Worm (Caenorhabditis elegans) whole organism, L2 larva: ENCODE results near the gene srg-13.

Experiments
- C34F6.9 ChIP-seq: fragments of 150-350 bp; optimal IDR thresholded peaks from 2 replicates; lab custom pipeline; 2014; ENCODE audit warnings: missing biosample characterization, missing genetic modification characterization
- F13H6.1 ChIP-seq: sonication (generic microtip); optimal IDR thresholded peaks from 2 replicates; lab custom pipeline; 2016; ENCODE audit warnings: missing genetic modification characterization, missing compliant biosample characterization
- R02D3.7 ChIP-seq: fragments of 150-350 bp; optimal IDR thresholded peaks from 2 replicates; lab custom pipeline; 2014; ENCODE audit warnings: missing biosample characterization, missing genetic modification characterization
- Y55F3AM.14 ChIP-seq: fragments of 200-800 bp; sonication (Bioruptor generic); optimal IDR thresholded peaks from 2 replicates; lab custom pipeline; 2018; ENCODE audit warnings: mild to moderate bottlenecking, missing genetic modification characterization, missing compliant biosample characterization
- ZK546.5 ChIP-seq: sonication (generic microtip); optimal IDR thresholded peaks from 2 replicates; lab custom pipeline; 2017; ENCODE audit warnings: missing biosample characterization, missing genetic modification characterization
- alr-1 ChIP-seq: fragments of 150-350 bp; optimal IDR thresholded peaks from 2 replicates; lab custom pipeline; 2014; ENCODE audit warnings: missing biosample characterization, missing genetic modification characterization
- ama-1 ChIP-seq: fragments of 150-350 bp; optimal IDR thresholded peaks from 2 replicates; lab custom pipeline; 2018; ENCODE audit warnings: inconsistent platforms
- blmp-1 ChIP-seq: sonication (generic microtip); optimal IDR thresholded peaks from 2 replicates; lab custom pipeline; 2017; ENCODE audit warnings: missing genetic modification characterization, mild to moderate bottlenecking, missing compliant biosample characterization, antibody characterized with exemption, moderate library complexity; ENCODE audit not compliant: insufficient read depth
- ceh-16 ChIP-seq: fragments of 150-350 bp; optimal IDR thresholded peaks from 2 replicates; lab custom pipeline; 2014; ENCODE audit warnings: missing biosample characterization, missing genetic modification characterization
- ceh-82 ChIP-seq: fragments of 150-350 bp; optimal IDR thresholded peaks from 2 replicates; lab custom pipeline; 2014; ENCODE audit warnings: missing biosample characterization, missing genetic modification characterization
- crh-2 ChIP-seq: sonication (generic microtip); optimal IDR thresholded peaks from 2 replicates; lab custom pipeline; 2017; ENCODE audit warnings: missing biosample characterization, missing genetic modification characterization
- dmd-4 ChIP-seq: sonication (generic microtip); optimal IDR thresholded peaks from 2 replicates; lab custom pipeline; 2017; ENCODE audit warnings: missing biosample characterization, missing genetic modification characterization
- egl-27 ChIP-seq: sonication (generic microtip); optimal IDR thresholded peaks from 3 replicates; lab custom pipeline; 2017; ENCODE audit warnings: missing biosample characterization, missing genetic modification reagents, missing genetic modification characterization
- elt-1 ChIP-seq: fragments of 150-350 bp; optimal IDR thresholded peaks from 2 replicates; lab custom pipeline; 2014; ENCODE audit warnings: missing biosample characterization, missing genetic modification characterization
- elt-3 ChIP-seq: sonication (generic microtip); optimal IDR thresholded peaks from 2 replicates; lab custom pipeline; 2017; ENCODE audit warnings: missing biosample characterization, missing genetic modification characterization
- fos-1 ChIP-seq: fragments of 150-350 bp; optimal IDR thresholded peaks from 2 replicates; lab custom pipeline; 2014; ENCODE audit warnings: missing biosample characterization, missing genetic modification characterization
- gmeb-1 ChIP-seq: fragments of 150-350 bp; optimal IDR thresholded peaks from 2 replicates; lab custom pipeline; 2014; ENCODE audit warnings: missing biosample characterization, missing genetic modification characterization
- lin-11 ChIP-seq: fragments of 150-350 bp; sonication (generic microtip); optimal IDR thresholded peaks from 2 replicates; lab custom pipeline; 2014; ENCODE audit warnings: missing biosample characterization, missing genetic modification characterization, inconsistent platforms, mixed read lengths
- lin-13 ChIP-seq: fragments of 150-350 bp; optimal IDR thresholded peaks from 2 replicates; lab custom pipeline; 2014; ENCODE audit warnings: missing biosample characterization, missing genetic modification reagents, missing genetic modification characterization
- lin-39 ChIP-seq: fragments of 150-350 bp; optimal IDR thresholded peaks from 2 replicates; lab custom pipeline; 2014; ENCODE audit warnings: missing biosample characterization, missing genetic modification reagents, missing genetic modification characterization
- lsy-2 ChIP-seq, 2 experiments: fragments of 150-350 bp in 1 of 2; sonication (generic microtip) in 1 of 2; optimal IDR thresholded peaks; 2 replicates each; lab custom pipeline; 2014 to 2017; ENCODE audit warnings: missing biosample characterization in 2 of 2, missing genetic modification characterization in 2 of 2
- mab-5 ChIP-seq: fragments of 150-350 bp; optimal IDR thresholded peaks from 2 replicates; lab custom pipeline; 2014; ENCODE audit warnings: missing biosample characterization, missing genetic modification characterization
- mbf-1 ChIP-seq: sonication (generic microtip); optimal IDR thresholded peaks from 2 replicates; lab custom pipeline; 2017; ENCODE audit warnings: missing biosample characterization, missing genetic modification characterization
- mdl-1 ChIP-seq, 2 experiments: fragments of 150-350 bp in 1 of 2; sonication (generic microtip) in 1 of 2; optimal IDR thresholded peaks; 2 replicates each; lab custom pipeline; 2017; ENCODE audit warnings: missing biosample characterization in 2 of 2, missing genetic modification characterization in 2 of 2
- nhr-10 ChIP-seq: sonication (generic microtip); optimal IDR thresholded peaks from 2 replicates; lab custom pipeline; 2017; ENCODE audit warnings: missing biosample characterization, missing genetic modification characterization
- nhr-11 ChIP-seq: fragments of 150-350 bp; optimal IDR thresholded peaks from 2 replicates; lab custom pipeline; 2014; ENCODE audit warnings: missing biosample characterization, missing genetic modification characterization
- nhr-12 ChIP-seq: fragments of 150-350 bp; optimal IDR thresholded peaks from 2 replicates; lab custom pipeline; 2014; ENCODE audit warnings: missing biosample characterization, missing genetic modification characterization
- nhr-129 ChIP-seq: fragments of 150-350 bp; optimal IDR thresholded peaks from 2 replicates; lab custom pipeline; 2014; ENCODE audit warnings: missing biosample characterization, missing genetic modification characterization
- nhr-21 ChIP-seq: fragments of 150-350 bp; optimal IDR thresholded peaks from 2 replicates; lab custom pipeline; 2014; ENCODE audit warnings: missing biosample characterization, missing genetic modification characterization
- nhr-23 ChIP-seq: fragments of 150-350 bp; optimal IDR thresholded peaks from 2 replicates; lab custom pipeline; 2014; ENCODE audit warnings: missing biosample characterization, missing genetic modification reagents, missing genetic modification characterization
- nhr-25 ChIP-seq: fragments of 150-350 bp; sonication (generic microtip); optimal IDR thresholded peaks from 3 replicates; lab custom pipeline; 2014; ENCODE audit warnings: missing biosample characterization, missing genetic modification characterization
- nhr-77 ChIP-seq: fragments of 150-350 bp; optimal IDR thresholded peaks from 2 replicates; lab custom pipeline; 2014; ENCODE audit warnings: missing biosample characterization, missing genetic modification characterization
- peb-1 ChIP-seq: fragments of 150-350 bp; optimal IDR thresholded peaks from 2 replicates; lab custom pipeline; 2014; ENCODE audit warnings: missing biosample characterization, missing genetic modification characterization
- sem-4 ChIP-seq: fragments of 150-350 bp; optimal IDR thresholded peaks from 2 replicates; lab custom pipeline; 2014; ENCODE audit warnings: missing biosample characterization, missing genetic modification reagents, missing genetic modification characterization
- skn-1 ChIP-seq: sonication (generic microtip); optimal IDR thresholded peaks from 2 replicates; lab custom pipeline; 2017; ENCODE audit warnings: missing biosample characterization, missing genetic modification characterization
- sma-3 ChIP-seq: sonication (generic microtip); optimal IDR thresholded peaks from 2 replicates; lab custom pipeline; 2016; ENCODE audit warnings: missing genetic modification reagents, missing genetic modification characterization, missing compliant biosample characterization
- sma-9 ChIP-seq, 2 experiments: fragments of 150-350 bp in 1 of 2; sonication (generic microtip) in 1 of 2; optimal IDR thresholded peaks; 2 replicates each; lab custom pipeline; 2014 to 2016; ENCODE audit warnings: missing genetic modification characterization in 2 of 2, mild to moderate bottlenecking in 1 of 2, missing biosample characterization in 1 of 2, missing compliant biosample characterization in 1 of 2, missing genetic modification reagents in 1 of 2, moderate library complexity in 1 of 2
- snpc-4 ChIP-seq: fragments of 150-350 bp; optimal IDR thresholded peaks from 2 replicates; lab custom pipeline; 2014; ENCODE audit warnings: missing biosample characterization, missing genetic modification characterization
- unc-39 ChIP-seq: fragments of 150-350 bp; optimal IDR thresholded peaks from 2 replicates; lab custom pipeline; 2014; ENCODE audit warnings: missing biosample characterization, missing genetic modification characterization
- unc-55 ChIP-seq: fragments of 150-350 bp; sonication (generic microtip); optimal IDR thresholded peaks from 3 replicates; lab custom pipeline; 2014; ENCODE audit warnings: missing biosample characterization, missing genetic modification reagents, missing genetic modification characterization
- ztf-1 ChIP-seq: fragments of 200-800 bp; sonication (Bioruptor generic); conservative IDR thresholded peaks from 2 replicates; pipeline ENCODE4 v1.3.6; 2022; ENCODE audit warnings: missing genetic modification characterization, missing compliant biosample characterization
- ztf-11 ChIP-seq: sonication (generic microtip); optimal IDR thresholded peaks from 2 replicates; lab custom pipeline; 2017; ENCODE audit warnings: missing biosample characterization, missing genetic modification characterization
- ztf-4 ChIP-seq: fragments of 150-350 bp; optimal IDR thresholded peaks from 2 replicates; lab custom pipeline; 2014; ENCODE audit warnings: missing biosample characterization, missing genetic modification characterization

srg-13 gene

DNA sequence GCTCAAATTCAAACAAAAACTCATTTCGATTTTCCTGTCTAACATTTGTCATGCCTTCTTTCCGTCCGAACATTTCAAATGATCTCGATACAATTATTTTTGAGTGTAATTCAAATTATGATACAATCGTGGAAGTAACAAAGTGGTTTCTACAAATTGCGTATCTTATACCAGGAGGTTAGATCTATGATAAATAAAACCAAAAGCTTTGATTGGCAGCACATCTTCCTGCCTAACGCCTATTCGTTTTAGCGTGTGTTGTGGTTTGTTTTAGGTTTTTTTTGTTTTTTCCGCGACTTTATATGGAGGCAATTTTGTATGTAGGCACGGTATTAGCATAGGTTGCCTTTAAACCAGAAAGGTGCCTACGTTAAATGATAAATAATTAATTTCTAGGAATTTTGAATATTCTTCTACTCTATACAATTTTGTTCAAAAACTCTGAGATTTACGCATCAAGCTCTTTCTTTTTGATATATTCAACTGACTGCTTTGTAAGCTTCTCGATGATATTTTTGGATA lies 8.0 kb downstream of the srg-13 start, which contains the start of gene srg-11:
TSS of gene srg-11 (plus strand) at position 51 of the 522 bp plus-strand sequence.
- TF ChIP-seq nhr-10 (tag; lab: Kevin White, UChicago) (no peak), gmeb-1 (tag; lab: Kevin White, UChicago) (no peak), nhr-21 (tag; lab: Kevin White, UChicago) (no peak), nhr-11 (tag; lab: Kevin White, UChicago) (no peak), blmp-1 (tag; lab: Kevin White, UChicago) (no peak)

DNA sequence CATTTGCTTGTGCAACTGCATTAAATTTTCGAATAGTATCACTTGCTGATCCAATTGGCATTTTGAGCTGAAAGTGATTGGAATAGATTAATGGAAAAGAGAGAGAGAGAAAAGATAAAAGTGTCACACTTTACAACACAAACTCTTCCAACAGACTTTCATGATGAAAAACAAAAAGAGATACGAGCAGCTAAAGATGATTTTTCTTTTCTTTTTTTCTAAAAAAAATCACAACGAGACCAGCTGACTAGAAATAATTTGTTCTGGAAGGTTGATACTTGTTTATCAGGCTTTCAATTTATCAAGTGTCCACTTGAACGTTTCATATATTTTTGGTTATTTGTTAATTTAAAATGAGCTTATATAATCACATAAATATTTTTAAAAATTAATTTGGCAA lies 15.1 kb downstream of the srg-13 start:
- TF ChIP-seq nhr-25 (no peak), egl-27 (tag; lab: Kevin White, UChicago) (no peak), C34F6.9 (peak; percentile 46), lsy-2 (tag; optimal IDR thresholded peaks at IDR 0.05; lab: Kevin White, UChicago) (peak in 1 of 2 experiments; percentile 56), dmd-4 (no peak), F13H6.1 (peak; percentile 39), nhr-129 (peak; percentile 51), nhr-23 (no peak), blmp-1 (tag; lab: Kevin White, UChicago) (no peak)

DNA sequence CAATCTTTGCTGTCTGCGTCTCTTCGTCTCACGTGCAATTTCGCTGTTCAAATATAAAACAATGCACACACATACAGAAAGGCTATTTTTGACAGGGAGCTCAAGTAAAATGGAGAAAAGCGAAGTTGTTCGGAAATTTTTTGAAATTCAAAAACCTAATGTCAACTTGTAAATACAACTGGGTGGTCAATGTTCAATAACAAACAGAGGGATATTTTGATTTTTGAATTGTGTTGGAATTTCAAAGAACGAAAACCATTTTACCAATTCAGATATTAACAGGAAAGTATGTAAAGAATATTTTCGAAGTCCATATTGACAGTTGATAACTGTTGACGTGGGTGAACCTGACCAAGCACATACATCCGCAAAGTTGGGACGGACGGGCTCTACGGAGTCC lies 16.3 kb downstream of the srg-13 start, which contains the start of gene tag-243:
TSS of gene tag-243 (minus strand) at position 101 of the 400 bp plus-strand sequence.
- no peak for TF ChIP-seq peb-1 (tag; lab: Kevin White, UChicago)
- TF ChIP-seq blmp-1 (tag; lab: Kevin White, UChicago) = no peak
- TF ChIP-seq sem-4 (tag; lab: Kevin White, UChicago) = no peak
- TF ChIP-seq nhr-11 (tag; lab: Kevin White, UChicago) = no peak
- TF ChIP-seq unc-55 = no peak
- TF ChIP-seq nhr-25 = no peak
- no peak for TF ChIP-seq crh-2 (tag; lab: Kevin White, UChicago)
- no peak for TF ChIP-seq nhr-129
- no peak for TF ChIP-seq Y55F3AM.14
- TF ChIP-seq lin-13 = no peak

DNA sequence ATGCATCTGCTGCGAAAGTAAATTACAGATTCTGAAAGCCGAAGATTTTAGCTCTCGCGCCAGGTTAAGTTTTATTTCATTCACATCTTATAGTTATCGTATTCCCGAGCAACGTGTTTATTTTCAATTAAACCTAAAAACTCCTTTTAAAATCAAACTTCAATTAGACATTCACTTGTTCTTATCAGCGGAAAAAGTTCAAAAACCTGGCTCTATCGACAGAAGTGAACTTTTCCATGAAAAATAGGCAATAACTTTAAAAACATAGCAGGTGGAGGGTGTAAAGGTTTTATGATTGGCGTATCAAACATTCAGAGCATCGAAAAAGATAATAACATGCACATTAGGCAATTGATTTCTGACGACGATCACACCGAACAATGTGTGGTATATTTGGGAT lies 16.9 kb downstream of the srg-13 start, which contains the start of gene ppat-1:
TSS of gene ppat-1 (plus strand) at position 316 of the 400 bp plus-strand sequence.
- TF ChIP-seq fos-1 (tag; lab: Kevin White, UChicago) (peak; percentile 10), snpc-4 (no peak)

DNA sequence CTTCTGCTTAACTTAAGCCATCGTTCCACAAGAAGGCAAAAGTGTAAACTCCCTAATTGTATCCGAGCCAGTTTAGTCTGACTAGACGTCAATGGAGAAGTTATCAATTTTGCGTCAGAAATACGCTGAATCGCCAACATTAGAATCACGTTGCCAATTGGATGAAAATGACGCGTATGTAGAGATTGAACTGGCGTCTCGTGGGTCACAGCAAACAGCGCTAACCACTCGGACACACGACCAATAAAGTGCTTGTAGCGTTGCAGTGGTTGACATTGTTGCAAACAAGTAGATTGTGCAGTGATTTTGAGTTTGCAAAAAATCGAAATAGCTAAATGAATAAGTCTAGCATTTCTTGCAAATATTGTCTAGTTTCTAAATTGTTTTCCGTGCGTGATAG lies 17.5 kb downstream of the srg-13 start:
- TF ChIP-seq mdl-1 (tag; optimal IDR thresholded peaks at IDR 0.05; lab: Kevin White, UChicago) (peak in 1 of 2 experiments; percentile 70), lin-11 (peak; percentile 48), ztf-11 (no peak), ceh-82 (tag; lab: Kevin White, UChicago) (no peak), skn-1 (no peak), crh-2 (tag; lab: Kevin White, UChicago) (peak; percentile 90), sem-4 (tag; lab: Kevin White, UChicago) (peak; percentile 50), nhr-77 (tag; lab: Kevin White, UChicago) (no peak), dmd-4 (no peak), lin-39 (tag; lab: Kevin White, UChicago) (no peak), blmp-1 (tag; lab: Kevin White, UChicago) (no peak), elt-1 (tag; lab: Kevin White, UChicago) (no peak), ztf-1 (no peak), ceh-16 (no peak), ama-1 (no peak), elt-3 (no peak), nhr-21 (tag; lab: Kevin White, UChicago) (peak; percentile 76), gmeb-1 (tag; lab: Kevin White, UChicago) (peak; percentile 74), sma-9 (GFP tag; optimal IDR thresholded peaks at IDR 0.05; lab: Kevin White, UChicago) (peak; percentile 85), sma-9 (tag; optimal IDR thresholded peaks at IDR 0.05; lab: Kevin White, UChicago) (no peak), peb-1 (tag; lab: Kevin White, UChicago) (no peak), sma-3 (GFP tag; lab: Kevin White, UChicago) (peak; percentile 76), nhr-129 (peak; percentile 96), R02D3.7 (tag; lab: Kevin White, UChicago) (no peak), unc-39 (tag; lab: Kevin White, UChicago) (no peak), Y55F3AM.14 (peak; percentile 78), lin-13 (peak; percentile 70), ztf-4 (tag; lab: Kevin White, UChicago) (peak; percentile 74), snpc-4 (no peak), alr-1 (tag; lab: Kevin White, UChicago) (no peak), nhr-10 (tag; lab: Kevin White, UChicago) (no peak), mab-5 (tag; lab: Kevin White, UChicago) (no peak), ZK546.5 (tag; lab: Kevin White, UChicago) (no peak), unc-55 (no peak), nhr-23 (no peak), nhr-25 (no peak), mbf-1 (tag; lab: Kevin White, UChicago) (no peak), nhr-12 (tag; lab: Kevin White, UChicago) (no peak), nhr-11 (tag; lab: Kevin White, UChicago) (peak; percentile 32)
